Worm (Caenorhabditis elegans): ENCODE measurements around the gene lhfp-4.
A peak's percentile ranks its signal among the peaks of the same experiment; 100 is the strongest.

- no peak for TF ChIP-seq mep-1 (tag; optimal IDR thresholded peaks at IDR 0.05)
- TF ChIP-seq M03D4.4 (tag; optimal IDR thresholded peaks at IDR 0.05): no peak
- TF ChIP-seq lin-32 (GFP tag; optimal IDR thresholded peaks at IDR 0.05): no peak
- no peak for TF ChIP-seq tbx-8 (GFP tag; optimal IDR thresholded peaks at IDR 0.05)
- TF ChIP-seq ces-1 (GFP tag; optimal IDR thresholded peaks at IDR 0.05): peak; percentile 91
- TF ChIP-seq pha-4 (tag; optimal IDR thresholded peaks at IDR 0.05): no peak
- TF ChIP-seq blmp-1 (tag; optimal IDR thresholded peaks at IDR 0.05): no peak
- no peak for TF ChIP-seq ceh-83 (GFP tag; optimal IDR thresholded peaks at IDR 0.05)
- TF ChIP-seq nhr-2 (tag; optimal IDR thresholded peaks at IDR 0.05): no peak
- TF ChIP-seq nhr-28 (tag; optimal IDR thresholded peaks at IDR 0.05): no peak
- no peak for TF ChIP-seq mab-5 (tag; optimal IDR thresholded peaks at IDR 0.05)
- TF ChIP-seq cnd-1 (tag; optimal IDR thresholded peaks at IDR 0.05): no peak
- no peak for TF ChIP-seq nhr-237 (tag; optimal IDR thresholded peaks at IDR 0.05)
- TF ChIP-seq unc-62 (GFP tag; optimal IDR thresholded peaks at IDR 0.05): no peak
Measured at ce11 chrIV:17233494-17233893, 41.9 kb upstream of the lhfp-4 start.
